Worm (Caenorhabditis elegans): ENCODE results near the gene F44E7.4.

The F44E7.4 gene

DNA sequence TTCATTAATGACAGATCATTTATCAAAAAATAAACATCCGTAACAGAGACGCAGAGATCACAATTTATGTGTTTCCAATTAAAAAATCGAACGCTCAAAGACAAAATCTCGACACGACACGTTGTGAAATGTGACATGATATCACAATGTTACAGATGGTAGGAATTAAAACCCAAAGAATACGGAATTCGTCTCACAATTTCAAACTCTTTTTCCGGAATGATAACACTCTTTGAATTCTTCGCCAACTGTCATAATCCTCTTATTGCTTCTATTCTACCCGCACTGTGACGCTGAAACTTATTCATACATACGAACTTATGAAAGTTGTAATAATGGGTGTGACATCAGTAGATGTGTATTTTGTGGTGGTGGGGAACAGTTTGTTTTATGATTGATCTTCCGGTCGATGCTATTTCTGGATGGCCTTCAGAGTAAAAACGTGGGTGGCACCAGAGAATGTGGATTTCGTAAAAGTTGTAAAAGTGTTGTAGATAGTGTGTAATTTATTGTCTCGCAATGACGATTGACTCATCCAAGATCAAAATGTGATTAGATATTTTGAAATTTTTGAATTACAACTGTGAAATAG lies 39.8 kb upstream of the F44E7.4 start:
- TF ChIP-seq nhr-77 (tag; optimal IDR thresholded peaks at IDR 0.05) (no peak), unc-98 (GFP tag; IDR thresholded peaks at IDR 0.05) (no peak), lin-39 (tag; optimal IDR thresholded peaks at IDR 0.05) (no peak), fos-1 (tag; optimal IDR thresholded peaks at IDR 0.05) (no peak), dsc-1 (tag; optimal IDR thresholded peaks at IDR 0.05) (no peak), nhr-19 (GFP tag; conservative IDR thresholded peaks at IDR 0.05) (no peak), swsn-7 (tag; optimal IDR thresholded peaks at IDR 0.05) (no peak), nhr-20 (tag; optimal IDR thresholded peaks at IDR 0.05) (no peak), elt-2 (tag; optimal IDR thresholded peaks at IDR 0.05) (peak; percentile 64), lin-13 (GFP tag; optimal IDR thresholded peaks at IDR 0.05) (no peak), sox-4 (tag; optimal IDR thresholded peaks at IDR 0.05) (no peak), ceh-88 (GFP tag; IDR thresholded peaks at IDR 0.05) (no peak), jun-1 (tag; optimal IDR thresholded peaks at IDR 0.05) (no peak), irx-1 (tag; optimal IDR thresholded peaks at IDR 0.05) (no peak), lin-35 (GFP tag; optimal IDR thresholded peaks at IDR 0.05) (peak in 1 of 2 experiments; percentile 3)

DNA sequence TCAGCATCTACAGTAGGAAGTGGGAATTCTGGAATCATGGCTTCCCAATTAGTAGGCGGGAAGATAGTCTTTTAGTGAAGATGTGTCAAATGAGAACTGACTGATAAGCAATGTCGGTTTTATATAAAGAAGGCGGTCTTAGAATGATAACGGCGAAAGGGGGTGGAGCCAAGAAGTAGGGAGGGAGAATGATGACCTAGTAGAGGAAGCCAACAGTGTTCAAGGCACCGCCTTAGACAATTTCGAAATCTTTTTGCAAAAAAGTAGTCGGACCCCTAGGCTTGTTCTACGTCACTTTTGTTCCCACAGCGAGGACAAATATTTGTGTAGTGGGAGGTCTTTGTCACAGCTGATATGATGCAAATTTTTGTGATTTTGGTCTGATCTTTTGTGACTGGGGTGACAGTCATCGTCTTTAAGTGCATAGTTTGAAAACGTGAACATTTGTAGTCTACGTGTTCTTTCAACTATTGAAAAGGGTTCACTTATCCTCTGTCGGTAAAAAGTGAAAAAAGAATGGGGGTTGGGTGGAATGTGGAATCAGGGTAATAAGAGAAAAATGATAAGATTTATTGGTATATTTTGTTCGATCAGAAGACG lies 36.4 kb upstream of the F44E7.4 start, which contains the start of gene ZC250.4:
TSS of gene ZC250.4 (minus strand) at position 78 of the 600 bp plus-strand sequence.
- TF ChIP-seq elt-2 (tag; optimal IDR thresholded peaks at IDR 0.05) (peak; percentile 7), snu-23 (GFP tag; optimal IDR thresholded peaks at IDR 0.05) (no peak), nhr-85 (tag) (peak; percentile 48), pqm-1 (tag; optimal IDR thresholded peaks at IDR 0.05) (peak; percentile 8), unc-130 (tag; optimal IDR thresholded peaks at IDR 0.05) (no peak), snpc-4 (tag; optimal IDR thresholded peaks at IDR 0.05) (no peak), blmp-1 (tag; optimal IDR thresholded peaks at IDR 0.05) (peak; percentile 6)

DNA sequence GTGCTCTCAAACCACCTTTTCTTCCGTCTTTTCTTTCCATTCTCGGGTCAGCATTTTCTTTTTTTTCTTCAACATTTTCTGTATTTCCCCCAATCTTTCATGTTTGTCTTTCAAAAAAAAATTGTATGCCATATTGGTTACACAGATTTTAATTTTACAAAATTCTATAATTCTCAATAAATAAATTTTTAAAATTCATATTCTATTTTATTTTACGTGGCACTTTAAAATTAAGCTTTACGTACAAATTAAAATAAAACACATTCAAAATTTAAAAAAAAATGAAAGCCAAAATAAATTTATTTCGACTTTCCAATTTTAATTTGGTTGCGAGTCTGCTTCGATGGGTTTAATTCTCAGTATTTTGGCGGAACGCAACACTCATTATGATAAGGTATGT lies 28.7 kb upstream of the F44E7.4 start, which contains the start of gene ZC250.5:
TSS of gene ZC250.5 (plus strand) at position 301 of the 400 bp plus-strand sequence.
- TF ChIP-seq elt-2 (tag; optimal IDR thresholded peaks at IDR 0.05) (no peak), mab-9 (GFP tag; IDR thresholded peaks at IDR 0.05) (no peak), fos-1 (tag; optimal IDR thresholded peaks at IDR 0.05) (no peak), hlh-4 (tag; optimal IDR thresholded peaks at IDR 0.05) (no peak), hlh-17 (GFP tag; optimal IDR thresholded peaks at IDR 0.05; ENCODE audit: borderline replicate concordance) (no peak), lir-3 (tag; optimal IDR thresholded peaks at IDR 0.05; ENCODE audit: poor library complexity) (no peak), blmp-1 (tag; optimal IDR thresholded peaks at IDR 0.05) (no peak), snu-23 (GFP tag; optimal IDR thresholded peaks at IDR 0.05) (no peak), nhr-77 (tag; optimal IDR thresholded peaks at IDR 0.05) (no peak), jun-1 (tag; optimal IDR thresholded peaks at IDR 0.05) (no peak), unc-130 (tag; optimal IDR thresholded peaks at IDR 0.05) (no peak), unc-62 (GFP tag; optimal IDR thresholded peaks at IDR 0.05) (no peak), C34B4.2 (tag; optimal IDR thresholded peaks at IDR 0.05) (no peak), ceh-90 (tag; optimal IDR thresholded peaks at IDR 0.05) (no peak), aly-2 (tag; optimal IDR thresholded peaks at IDR 0.05) (no peak), xbp-1 (tag; optimal IDR thresholded peaks at IDR 0.05) (no peak), lin-39 (tag; optimal IDR thresholded peaks at IDR 0.05) (no peak), ceh-82 (tag; optimal IDR thresholded peaks at IDR 0.05) (no peak), vab-15 (tag; optimal IDR thresholded peaks at IDR 0.05) (no peak), zag-1 (tag; optimal IDR thresholded peaks at IDR 0.05) (no peak)

DNA sequence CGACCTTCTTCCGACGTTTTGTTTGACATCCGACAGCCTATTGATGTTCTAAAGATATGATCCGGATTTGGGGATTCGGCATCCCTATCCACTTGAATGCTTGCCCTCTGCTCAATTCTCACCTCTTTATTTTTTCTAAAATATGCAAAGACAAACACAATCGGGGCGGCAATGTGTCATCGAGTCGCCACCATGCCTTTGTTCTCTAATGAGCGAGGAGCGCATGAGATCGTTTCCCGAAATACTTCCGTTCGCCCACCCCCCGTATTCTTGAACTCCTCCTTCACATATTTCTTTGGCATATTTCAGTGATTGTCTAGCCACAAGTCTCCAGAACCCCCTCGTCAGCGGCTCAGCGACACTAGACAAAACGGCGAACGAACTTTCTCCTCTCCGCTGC lies 22.6 kb upstream of the F44E7.4 start, which contains the start of gene cyn-17:
TSS of gene cyn-17 (plus strand) at position 301 of the 400 bp plus-strand sequence.
- no peak for TF ChIP-seq efl-1 (optimal IDR thresholded peaks at IDR 0.05)
- peak in 1 of 2 experiments; percentile 89 for TF ChIP-seq efl-1 (GFP tag; optimal IDR thresholded peaks at IDR 0.05 in 1 of 2)
- TF ChIP-seq ceh-63 (GFP tag; optimal IDR thresholded peaks at IDR 0.05) = no peak

All from whole organism, L1 larva.